Fruit fly (Drosophila melanogaster): Measurements from ENCODE around the gene ND-39.

The ND-39 gene

dm6 chr3L:20444815-20445519, 46.9 kb upstream of the ND-39 start (continued):
- TF ChIP-seq Hr38 (GFP tag; optimal IDR thresholded peaks at IDR 0.05) (no peak), CG6808 (GFP tag; optimal IDR thresholded peaks at IDR 0.05) (peak; percentile 76), Eip75B (GFP tag; optimal IDR thresholded peaks at IDR 0.05) (peak; percentile 85), spab (GFP tag; optimal IDR thresholded peaks at IDR 0.05) (peak; percentile 80), topi (GFP tag; optimal IDR thresholded peaks at IDR 0.05) (peak; percentile 91), esn (GFP tag; optimal IDR thresholded peaks at IDR 0.05) (peak; percentile 93), CG10669 (GFP tag; optimal IDR thresholded peaks at IDR 0.05) (peak; percentile 85), OdsH (GFP tag; optimal IDR thresholded peaks at IDR 0.05) (peak; percentile 94), Smox (GFP tag; optimal IDR thresholded peaks at IDR 0.05) (peak; percentile 88), CG8319 (GFP tag; optimal IDR thresholded peaks at IDR 0.05) (peak; percentile 89), fkh (GFP tag; optimal IDR thresholded peaks at IDR 0.05) (peak; percentile 23), Hr39 (GFP tag; optimal IDR thresholded peaks at IDR 0.05) (peak; percentile 81), CG3032 (tag; optimal IDR thresholded peaks at IDR 0.05) (peak; percentile 73), Met (GFP tag; optimal IDR thresholded peaks at IDR 0.05) (peak; percentile 87), CG16779 (tag; optimal IDR thresholded peaks at IDR 0.05) (peak; percentile 80), CG10631 (GFP tag; optimal IDR thresholded peaks at IDR 0.05) (peak; percentile 88), ss (GFP tag; optimal IDR thresholded peaks at IDR 0.05) (peak; percentile 58 to 73)

- no peak for TF ChIP-seq CG15336 (GFP tag; IDR thresholded peaks at IDR 0.05)
- no peak for TF ChIP-seq CG31627 (GFP tag; optimal IDR thresholded peaks at IDR 0.05)
- TF ChIP-seq CG6276 (GFP tag; optimal IDR thresholded peaks at IDR 0.05), result no peak
- TF ChIP-seq CG8119 (GFP tag; IDR thresholded peaks at IDR 0.05), result no peak
- no peak for TF ChIP-seq CG6854 (GFP tag; optimal IDR thresholded peaks at IDR 0.05)
- no peak for TF ChIP-seq Hr38 (GFP tag; optimal IDR thresholded peaks at IDR 0.05)
- peak; percentile 96 for TF ChIP-seq svp (GFP tag)
- no peak for TF ChIP-seq CG6808 (GFP tag; optimal IDR thresholded peaks at IDR 0.05)
- TF ChIP-seq CG6163 (GFP tag; IDR thresholded peaks at IDR 0.05), result 0 out of 3 replicates have a peak, but pooled peaks have one; percentile 22
- no peak for TF ChIP-seq Eip93F (GFP tag; optimal IDR thresholded peaks at IDR 0.05)
- TF ChIP-seq Hr39 (GFP tag; optimal IDR thresholded peaks at IDR 0.05), result no peak
- no peak for TF ChIP-seq CG34406 (GFP tag; optimal IDR thresholded peaks at IDR 0.05)
- TF ChIP-seq pdm3 (GFP tag; optimal IDR thresholded peaks at IDR 0.05), result no peak
- TF ChIP-seq CG8632 (GFP tag; optimal IDR thresholded peaks at IDR 0.05), result no peak
- TF ChIP-seq CG3032 (tag; optimal IDR thresholded peaks at IDR 0.05), result no peak
These were observed 45.9 kb upstream of the ND-39 start for dm6 chr3L:20446030-20446429.

- peak; percentile 52 for TF ChIP-seq pdm3 (GFP tag; optimal IDR thresholded peaks at IDR 0.05)
- peak; percentile 31 for TF ChIP-seq Eip75B (GFP tag; optimal IDR thresholded peaks at IDR 0.05)
- peak; percentile 48 for TF ChIP-seq svp (GFP tag)
- TF ChIP-seq Sox15 (GFP tag; optimal IDR thresholded peaks at IDR 0.05), result no peak
- TF ChIP-seq CG11762 (GFP tag; optimal IDR thresholded peaks at IDR 0.05; ENCODE audit: insufficient read depth), result no peak
- TF ChIP-seq eg (GFP tag; IDR thresholded peaks at IDR 0.05), result peak; percentile 46; the same call in 2 of the 3 replicates
- peak; percentile 54; the same call in 1 of the 3 replicates for TF ChIP-seq CG8119 (GFP tag; IDR thresholded peaks at IDR 0.05)
- TF ChIP-seq CG32006 (GFP tag; optimal IDR thresholded peaks at IDR 0.05), result peak; percentile 56
- peak; percentile 18 for TF ChIP-seq Hr39 (GFP tag; optimal IDR thresholded peaks at IDR 0.05)
- peak; percentile 52 for TF ChIP-seq Hr4 (GFP tag; optimal IDR thresholded peaks at IDR 0.05)
- peak; percentile 4 for TF ChIP-seq esn (GFP tag; optimal IDR thresholded peaks at IDR 0.05)
- TF ChIP-seq lz (GFP tag; optimal IDR thresholded peaks at IDR 0.05), result peak; percentile 31
- TF ChIP-seq CG11902 (GFP tag; optimal IDR thresholded peaks at IDR 0.05), result no peak
- TF ChIP-seq CG3032 (tag; optimal IDR thresholded peaks at IDR 0.05), result no peak
- TF ChIP-seq OdsH (GFP tag; optimal IDR thresholded peaks at IDR 0.05), result peak; percentile 1
- TF ChIP-seq CG11294 (GFP tag; IDR thresholded peaks at IDR 0.05), result no peak
- peak; percentile 2 for TF ChIP-seq Sox14 (GFP tag; optimal IDR thresholded peaks at IDR 0.05)
- peak; percentile 13 for TF ChIP-seq Eip78C (GFP tag)
- no peak for TF ChIP-seq Ets96B (tag; optimal IDR thresholded peaks at IDR 0.05)
- no peak for TF ChIP-seq CG4318 (GFP tag; optimal IDR thresholded peaks at IDR 0.05)
- no peak for TF ChIP-seq CG7368 (GFP tag; optimal IDR thresholded peaks at IDR 0.05)
- TF ChIP-seq Met (GFP tag; optimal IDR thresholded peaks at IDR 0.05), result peak; percentile 16
- peak; percentile 16 for TF ChIP-seq net (GFP tag; optimal IDR thresholded peaks at IDR 0.05)
- peak; percentile 18 for TF ChIP-seq acj6 (GFP tag; optimal IDR thresholded peaks at IDR 0.05)
- TF ChIP-seq CG15336 (GFP tag; IDR thresholded peaks at IDR 0.05), result peak; percentile 45
- no peak for TF ChIP-seq CG6854 (GFP tag; optimal IDR thresholded peaks at IDR 0.05)
- peak; percentile 28 for TF ChIP-seq CG6276 (GFP tag; optimal IDR thresholded peaks at IDR 0.05)
- no peak for TF ChIP-seq ss (GFP tag; optimal IDR thresholded peaks at IDR 0.05)
- TF ChIP-seq CG6163 (GFP tag; IDR thresholded peaks at IDR 0.05), result peak; percentile 56; the same call in 2 of the 3 replicates
- TF ChIP-seq CG3919 (GFP tag; optimal IDR thresholded peaks at IDR 0.05), result peak; percentile 3
- peak; percentile 2 for TF ChIP-seq Sox102F (GFP tag; optimal IDR thresholded peaks at IDR 0.05)
These were observed 44.5 kb upstream of the ND-39 start for dm6 chr3L:20447337-20447736.
